Worm (Caenorhabditis elegans): Measurements from ENCODE around the gene M176.9.

ce11 chrII:9416381-9417276 lies 5.2 kb upstream of the M176.9 start, which contains the start of the genes gss-1 and chch-3:
- no peak for TF ChIP-seq med-1 (GFP tag; optimal IDR thresholded peaks at IDR 0.05; ENCODE audit: insufficient read depth)
- TF ChIP-seq cog-1 (tag; optimal IDR thresholded peaks at IDR 0.05) = peak; percentile 31
- no peak for TF ChIP-seq klf-2 (GFP tag; conservative IDR thresholded peaks at IDR 0.05)
- no peak for TF ChIP-seq ztf-23 (GFP tag; IDR thresholded peaks at IDR 0.05)
- no peak for TF ChIP-seq tab-1 (GFP tag; IDR thresholded peaks at IDR 0.05)
- no peak for TF ChIP-seq ref-1 (GFP tag; conservative IDR thresholded peaks at IDR 0.05)
- no peak for TF ChIP-seq T22C8.4 (GFP tag; IDR thresholded peaks at IDR 0.05)
- TF ChIP-seq ztf-29 (GFP tag; IDR thresholded peaks at IDR 0.05) = no peak
- no peak for TF ChIP-seq flt-1 (GFP tag; IDR thresholded peaks at IDR 0.05)
